Worm (Caenorhabditis elegans) whole organism, L2 larva: ENCODE data around the gene D1005.5.

Experiments used
- ZK546.5 ChIP-seq: sonication (generic microtip); optimal IDR thresholded peaks from 2 replicates; lab custom pipeline; 2017; ENCODE audit warnings: missing biosample characterization, missing genetic modification characterization
- elt-1 ChIP-seq: fragments of 150-350 bp; optimal IDR thresholded peaks from 2 replicates; lab custom pipeline; 2014; ENCODE audit warnings: missing biosample characterization, missing genetic modification characterization
- fos-1 ChIP-seq: fragments of 150-350 bp; optimal IDR thresholded peaks from 2 replicates; lab custom pipeline; 2014; ENCODE audit warnings: missing biosample characterization, missing genetic modification characterization
- mdl-1 ChIP-seq, 2 experiments: fragments of 150-350 bp in 1 of 2; sonication (generic microtip) in 1 of 2; optimal IDR thresholded peaks; 2 replicates each; lab custom pipeline; 2017; ENCODE audit warnings: missing biosample characterization in 2 of 2, missing genetic modification characterization in 2 of 2
- nhr-11 ChIP-seq: fragments of 150-350 bp; optimal IDR thresholded peaks from 2 replicates; lab custom pipeline; 2014; ENCODE audit warnings: missing biosample characterization, missing genetic modification characterization
- nhr-6 ChIP-seq: fragments of 150-350 bp; optimal IDR thresholded peaks from 2 replicates; lab custom pipeline; 2014; ENCODE audit warnings: missing biosample characterization, missing genetic modification characterization
- nhr-77 ChIP-seq: fragments of 150-350 bp; optimal IDR thresholded peaks from 2 replicates; lab custom pipeline; 2014; ENCODE audit warnings: missing biosample characterization, missing genetic modification characterization
- peb-1 ChIP-seq: fragments of 150-350 bp; optimal IDR thresholded peaks from 2 replicates; lab custom pipeline; 2014; ENCODE audit warnings: missing biosample characterization, missing genetic modification characterization
- sem-4 ChIP-seq: fragments of 150-350 bp; optimal IDR thresholded peaks from 2 replicates; lab custom pipeline; 2014; ENCODE audit warnings: missing biosample characterization, missing genetic modification reagents, missing genetic modification characterization
- unc-62 ChIP-seq: fragments of 150-350 bp; optimal IDR thresholded peaks from 2 replicates; lab custom pipeline; 2014; ENCODE audit warnings: missing biosample characterization, missing genetic modification reagents, missing genetic modification characterization
- ztf-1 ChIP-seq: fragments of 200-800 bp; sonication (Bioruptor generic); conservative IDR thresholded peaks from 2 replicates; pipeline ENCODE4 v1.3.6; 2022; ENCODE audit warnings: missing genetic modification characterization, missing compliant biosample characterization

DNA sequence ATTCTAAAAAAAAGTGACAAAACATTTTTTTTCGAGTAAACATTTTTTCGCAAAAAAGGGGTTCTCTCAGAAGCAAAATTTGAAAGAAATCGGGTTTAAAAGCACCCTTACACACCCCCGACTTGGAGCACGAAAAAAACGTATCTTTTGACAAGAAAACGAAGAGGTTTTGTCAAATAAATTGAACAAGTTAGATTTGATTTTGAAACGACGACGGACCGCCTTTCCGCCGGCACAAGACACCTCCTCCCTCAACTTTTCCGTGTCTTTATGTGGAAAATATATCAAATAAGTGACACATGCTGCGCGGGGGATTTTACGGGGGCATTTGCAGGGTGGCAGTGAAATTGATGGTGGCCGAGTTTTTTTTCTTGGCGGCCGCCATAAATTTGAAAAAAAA lies 4.7 kb downstream of the D1005.5 start:
- TF ChIP-seq nhr-77 (tag; lab: Kevin White, UChicago) (no peak), sem-4 (tag; lab: Kevin White, UChicago) (no peak), unc-62 (no peak), fos-1 (tag; lab: Kevin White, UChicago) (no peak), nhr-6 (tag; lab: Kevin White, UChicago) (no peak), elt-1 (tag; lab: Kevin White, UChicago) (no peak), ZK546.5 (tag; lab: Kevin White, UChicago) (no peak), nhr-11 (tag; lab: Kevin White, UChicago) (no peak), mdl-1 (tag; optimal IDR thresholded peaks at IDR 0.05; lab: Kevin White, UChicago) (no peak), ztf-1 (GFP tag; lab: Robert Waterston, UW) (no peak), peb-1 (no peak)
